Worm (Caenorhabditis elegans) whole organism, midembryonic: ENCODE results near the gene ugt-3.

Source experiments
- T22C8.4 ChIP-seq: fragments of 200-800 bp; sonication (Bioruptor generic); IDR thresholded peaks from 2 replicates; pipeline ENCODE4 v1.3.6; 2022; ENCODE audit warnings: missing genetic modification characterization, missing compliant biosample characterization
- cog-1 ChIP-seq: sonication (generic microtip); optimal IDR thresholded peaks from 2 replicates; lab custom pipeline; 2016; ENCODE audit warnings: missing genetic modification characterization, missing compliant biosample characterization
- flt-1 ChIP-seq: fragments of 200-800 bp; sonication (Bioruptor generic); IDR thresholded peaks from 2 replicates; pipeline ENCODE4 v1.3.6; 2022; ENCODE audit warnings: missing genetic modification characterization, missing compliant biosample characterization
- klf-2 ChIP-seq: fragments of 200-800 bp; sonication (Bioruptor generic); conservative IDR thresholded peaks from 2 replicates; pipeline ENCODE4 v1.3.6; 2022; ENCODE audit warnings: missing genetic modification reagents, missing genetic modification characterization, missing compliant biosample characterization
- med-1 ChIP-seq: sonication (generic microtip); optimal IDR thresholded peaks from 2 replicates; lab custom pipeline; 2017; ENCODE audit warnings: missing genetic modification characterization, mild to moderate bottlenecking, missing compliant biosample characterization, antibody characterized with exemption, missing genetic modification reagents; ENCODE audit not compliant: insufficient read depth
- ref-1 ChIP-seq: fragments of 200-800 bp; sonication (Bioruptor generic); conservative IDR thresholded peaks from 2 replicates; pipeline ENCODE4 v1.3.6; 2022; ENCODE audit warnings: missing genetic modification reagents, missing genetic modification characterization, missing compliant biosample characterization
- tab-1 ChIP-seq: fragments of 200-800 bp; sonication (Bioruptor generic); IDR thresholded peaks from 2 replicates; pipeline ENCODE4 v1.3.6; 2022; ENCODE audit warnings: missing genetic modification characterization, missing compliant biosample characterization
- ztf-23 ChIP-seq: fragments of 200-800 bp; sonication (Bioruptor generic); IDR thresholded peaks from 2 replicates; pipeline ENCODE4 v1.3.6; 2022; ENCODE audit warnings: missing genetic modification reagents, missing genetic modification characterization, missing compliant biosample characterization
- ztf-29 ChIP-seq: fragments of 200-800 bp; sonication (Bioruptor generic); IDR thresholded peaks from 2 replicates; pipeline ENCODE4 v1.3.6; 2022; ENCODE audit warnings: missing genetic modification reagents, missing genetic modification characterization, missing compliant biosample characterization

ugt-3 gene

DNA sequence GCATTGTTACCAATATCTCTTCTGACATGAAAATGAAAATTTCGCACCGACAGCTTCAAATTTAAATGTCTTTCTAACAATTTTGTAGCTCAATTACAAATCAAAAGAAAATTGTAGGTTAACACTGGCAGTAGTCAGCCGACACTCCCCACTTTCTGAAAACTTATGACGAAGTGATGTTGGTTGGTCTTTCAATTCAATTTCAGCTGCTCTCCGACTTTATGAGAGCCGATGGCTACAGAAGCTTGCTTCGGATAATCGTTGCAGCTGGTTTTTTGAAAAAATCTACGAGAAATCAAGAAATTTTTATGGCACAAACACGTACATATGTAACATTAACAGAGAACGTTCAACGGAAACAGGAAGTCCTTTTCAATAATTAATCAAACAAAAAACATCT is 15.2 kb downstream of the ugt-3 start, which contains the start of gene sre-20:
Gene sre-20, minus strand, starts transcription at position 101 of the 400 bp plus-strand sequence.
- TF ChIP-seq tab-1 (GFP tag; lab: Robert Waterston, UW) = no peak
- TF ChIP-seq T22C8.4 (GFP tag; lab: Robert Waterston, UW) = no peak
- TF ChIP-seq med-1 = no peak
- no peak for TF ChIP-seq ztf-23
- no peak for TF ChIP-seq ztf-29 (GFP tag; lab: Robert Waterston, UW)
- TF ChIP-seq cog-1 (tag; lab: Kevin White, UChicago) = no peak

DNA sequence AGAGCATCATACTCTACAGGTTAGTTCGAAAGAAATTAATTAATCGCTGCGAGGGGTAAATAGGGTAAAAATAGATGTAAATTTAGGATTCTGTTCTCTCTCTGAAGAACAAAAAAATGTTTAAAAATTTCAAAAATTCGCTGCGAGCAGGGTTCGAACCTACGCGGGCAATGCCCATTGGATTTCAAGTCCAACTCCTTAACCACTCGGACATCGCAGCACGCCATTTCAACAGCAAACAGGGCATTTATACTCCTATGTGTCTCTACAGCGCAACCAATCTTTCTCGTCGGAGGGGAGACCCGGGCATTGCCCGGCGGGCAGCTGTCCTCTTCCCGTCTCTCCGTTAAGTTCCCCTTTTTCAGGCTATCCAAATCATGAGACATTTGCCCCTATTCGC is 19.8 kb downstream of the ugt-3 start:
- TF ChIP-seq tab-1 (GFP tag; lab: Robert Waterston, UW) = peak; percentile 96
- peak; percentile 96 for TF ChIP-seq ztf-29 (GFP tag; lab: Robert Waterston, UW)
- TF ChIP-seq klf-2 (GFP tag; lab: Robert Waterston, UW) = peak; percentile 98
- TF ChIP-seq flt-1 (GFP tag; lab: Robert Waterston, UW) = peak; percentile 97
- peak; percentile 93 for TF ChIP-seq T22C8.4 (GFP tag; lab: Robert Waterston, UW)
- TF ChIP-seq cog-1 (tag; lab: Kevin White, UChicago) = peak; percentile 58
- peak; percentile 97 for TF ChIP-seq ztf-23
- TF ChIP-seq ref-1 (GFP tag; lab: Robert Waterston, UW) = peak; percentile 90
- peak; percentile 67 for TF ChIP-seq med-1

DNA sequence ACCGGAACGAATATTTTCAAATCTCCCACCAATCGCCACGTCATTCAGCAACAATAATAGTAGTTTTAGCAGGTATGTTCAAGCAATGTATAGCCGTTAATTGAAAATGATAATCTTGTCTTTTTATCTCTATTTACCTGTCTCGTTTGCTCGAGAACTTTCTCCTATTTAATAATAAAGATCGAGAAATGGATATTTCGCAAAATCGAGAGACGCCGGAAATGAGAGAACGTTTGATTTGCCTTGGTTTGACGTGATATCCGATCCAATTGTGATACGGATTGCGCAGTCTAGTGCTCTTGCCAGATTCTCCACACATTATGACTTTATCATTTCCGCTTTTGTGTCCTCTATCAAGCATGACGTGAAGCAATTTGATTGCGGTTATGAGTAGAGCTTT is 26.2 kb downstream of the ugt-3 start:
- TF ChIP-seq flt-1 (GFP tag; lab: Robert Waterston, UW) (no peak), ref-1 (GFP tag; lab: Robert Waterston, UW) (no peak), tab-1 (GFP tag; lab: Robert Waterston, UW) (no peak)

DNA sequence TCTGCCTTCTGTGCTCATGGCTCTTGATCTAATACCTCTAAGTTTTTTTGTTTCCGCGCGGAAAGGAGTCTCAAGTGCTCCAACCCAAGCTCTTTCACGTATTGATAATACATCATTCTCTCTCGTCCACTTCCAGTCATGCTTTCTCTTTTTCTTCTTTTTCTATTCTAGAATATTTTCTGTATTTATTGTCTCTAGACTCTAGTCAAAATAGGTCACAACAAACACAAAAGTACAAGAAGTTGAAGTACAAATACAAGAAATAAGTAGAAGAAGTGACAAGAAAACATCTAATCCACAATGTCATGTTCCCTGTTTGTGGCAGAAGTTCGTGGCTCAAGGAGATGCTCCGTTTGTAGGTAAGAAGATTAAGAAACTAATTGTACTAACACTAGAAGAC is 26.8 kb downstream of the ugt-3 start, which contains the start of gene ZC455.1:
Gene ZC455.1, plus strand, starts transcription at position 301 of the 400 bp plus-strand sequence.
- TF ChIP-seq ztf-29 (GFP tag; lab: Robert Waterston, UW) (no peak), klf-2 (GFP tag; lab: Robert Waterston, UW) (no peak), flt-1 (GFP tag; lab: Robert Waterston, UW) (no peak), cog-1 (tag; lab: Kevin White, UChicago) (no peak), T22C8.4 (GFP tag; lab: Robert Waterston, UW) (no peak)

DNA sequence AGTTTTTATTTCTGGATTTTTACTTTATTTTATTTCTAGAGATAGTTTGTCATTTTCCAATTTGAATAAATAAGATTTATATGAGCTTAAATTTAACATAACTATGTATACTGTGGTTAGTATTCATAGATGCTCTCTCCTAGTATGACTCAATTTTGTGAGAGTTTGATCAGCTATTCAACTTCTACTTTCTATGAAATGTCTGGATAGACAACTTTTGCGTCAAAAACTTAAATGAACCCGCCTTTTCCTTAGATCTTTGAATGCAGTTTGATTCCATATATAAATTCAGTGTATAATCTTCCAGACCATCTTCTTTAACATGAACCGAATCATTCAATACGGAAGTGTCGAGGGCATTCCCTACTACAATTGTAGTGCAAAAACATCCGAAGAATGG is 31.1 kb downstream of the ugt-3 start, which contains the start of gene srt-43:
Gene srt-43, plus strand, starts transcription at position 301 of the 400 bp plus-strand sequence.
- TF ChIP-seq T22C8.4 (GFP tag; lab: Robert Waterston, UW) (no peak), ztf-23 (no peak), ref-1 (GFP tag; lab: Robert Waterston, UW) (no peak), klf-2 (GFP tag; lab: Robert Waterston, UW) (no peak), tab-1 (GFP tag; lab: Robert Waterston, UW) (no peak), med-1 (no peak), ztf-29 (GFP tag; lab: Robert Waterston, UW) (no peak), cog-1 (tag; lab: Kevin White, UChicago) (no peak), flt-1 (GFP tag; lab: Robert Waterston, UW) (no peak)

DNA sequence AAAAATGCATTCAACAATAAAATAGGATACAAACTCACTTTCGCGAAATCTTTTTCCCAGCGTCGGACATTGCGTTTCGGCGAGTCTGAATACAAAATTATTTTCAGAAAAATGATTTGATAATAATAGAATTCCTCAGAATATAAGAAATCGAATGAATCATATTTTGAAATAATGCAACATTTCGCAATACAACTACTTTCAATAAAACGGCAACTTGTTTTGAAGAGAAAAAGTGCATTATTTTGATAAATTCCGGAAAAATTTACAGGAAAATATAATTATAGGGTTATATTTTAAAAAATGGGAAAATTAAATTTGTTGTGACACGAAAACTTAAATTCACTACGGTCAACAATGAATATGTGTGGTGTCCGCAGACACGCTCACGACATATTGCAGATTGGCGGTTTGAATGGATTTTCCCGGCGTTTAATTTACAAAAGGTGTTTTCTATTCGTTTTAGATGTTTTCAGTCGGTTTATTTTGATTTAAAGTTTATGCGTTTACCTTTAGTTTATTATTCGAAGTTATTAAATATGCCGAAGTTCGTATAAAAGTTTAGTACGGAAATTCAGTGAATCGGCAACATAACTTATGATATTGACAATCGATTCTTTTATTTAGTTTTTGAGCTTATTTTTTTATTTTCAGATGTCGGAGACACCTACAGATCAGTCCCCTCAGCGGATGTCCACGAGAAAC is 36.6 kb downstream of the ugt-3 start, which contains the start of the genes abcf-1 and scc-3:
Gene abcf-1, minus strand, starts transcription at position 85 of the 705 bp plus-strand sequence.
Gene scc-3, plus strand, starts transcription at position 655 of the 705 bp plus-strand sequence.
- no peak for TF ChIP-seq ref-1 (GFP tag; lab: Robert Waterston, UW)
- no peak for TF ChIP-seq tab-1 (GFP tag; lab: Robert Waterston, UW)
- no peak for TF ChIP-seq med-1

DNA sequence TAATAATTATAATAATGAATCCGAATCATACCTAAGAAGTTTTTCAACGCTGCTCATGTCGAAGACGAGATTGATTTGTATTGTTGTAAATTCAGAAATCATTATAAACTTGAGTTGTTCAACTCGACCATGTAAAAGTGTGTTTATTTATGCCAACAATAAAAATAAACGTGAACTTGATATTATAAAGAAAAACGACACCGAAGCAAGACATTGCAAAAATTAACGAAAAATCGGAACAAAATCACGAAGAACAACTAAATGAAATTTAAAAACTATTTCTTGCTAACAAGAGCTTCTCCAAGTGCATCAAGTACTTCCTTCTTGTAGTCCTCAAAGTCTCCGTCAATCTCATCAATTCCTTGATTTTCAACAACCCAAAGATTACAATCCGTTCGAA is 39.2 kb downstream of the ugt-3 start, which contains the start of gene F18E2.15:
Gene F18E2.15, minus strand, starts transcription at position 101 of the 400 bp plus-strand sequence.
- TF ChIP-seq med-1 (no peak), ztf-23 (no peak), cog-1 (tag; lab: Kevin White, UChicago) (no peak), ztf-29 (GFP tag; lab: Robert Waterston, UW) (no peak), ref-1 (GFP tag; lab: Robert Waterston, UW) (no peak), klf-2 (GFP tag; lab: Robert Waterston, UW) (no peak), flt-1 (GFP tag; lab: Robert Waterston, UW) (no peak), tab-1 (GFP tag; lab: Robert Waterston, UW) (no peak)

DNA sequence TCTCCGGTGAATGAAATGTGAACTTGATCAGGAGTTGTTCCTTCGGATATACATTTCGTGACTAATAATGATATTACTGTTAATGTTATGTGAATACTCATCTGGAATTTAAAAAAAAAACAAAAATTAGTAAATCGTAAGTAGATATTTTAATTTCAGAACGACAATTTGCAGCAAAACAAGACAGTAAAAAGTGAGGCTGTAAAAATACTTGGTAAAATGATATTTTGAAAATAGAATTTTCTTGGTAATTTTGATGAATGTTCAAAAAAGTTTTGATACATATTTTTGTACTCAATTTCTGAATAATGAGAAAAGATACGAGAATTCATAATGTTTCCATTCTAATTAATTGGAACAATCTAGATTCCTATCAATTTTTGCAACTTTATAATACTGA is 40.4 kb downstream of the ugt-3 start, which contains the start of gene papl-1:
Gene papl-1, minus strand, starts transcription at position 101 of the 400 bp plus-strand sequence.
- TF ChIP-seq flt-1 (GFP tag; lab: Robert Waterston, UW) (no peak), tab-1 (GFP tag; lab: Robert Waterston, UW) (no peak), klf-2 (GFP tag; lab: Robert Waterston, UW) (no peak)

DNA sequence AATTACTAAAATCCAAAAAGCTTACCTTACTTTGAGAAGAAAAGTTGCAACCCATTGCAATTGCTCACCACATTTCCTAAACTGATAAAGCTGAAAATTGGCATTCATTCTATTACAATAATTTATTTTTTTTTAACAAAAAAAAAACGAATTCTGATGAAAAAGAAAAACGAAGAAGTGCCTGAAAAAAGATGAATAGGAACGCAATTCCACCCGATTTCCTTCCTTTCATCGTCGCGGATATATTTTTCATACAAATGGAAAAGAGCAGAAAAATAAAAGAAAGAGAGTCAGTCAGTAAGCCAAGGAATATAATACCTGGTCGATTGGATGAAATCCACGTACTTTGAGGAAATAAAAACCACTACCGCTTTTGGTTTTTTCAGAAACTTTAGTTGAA is 45.2 kb downstream of the ugt-3 start, which contains the start of gene gpa-13:
Gene gpa-13, minus strand, starts transcription at position 101 of the 400 bp plus-strand sequence.
- TF ChIP-seq med-1 (no peak), cog-1 (tag; lab: Kevin White, UChicago) (no peak), ref-1 (GFP tag; lab: Robert Waterston, UW) (no peak), ztf-29 (GFP tag; lab: Robert Waterston, UW) (no peak), klf-2 (GFP tag; lab: Robert Waterston, UW) (no peak), tab-1 (GFP tag; lab: Robert Waterston, UW) (no peak), ztf-23 (no peak), flt-1 (GFP tag; lab: Robert Waterston, UW) (no peak), T22C8.4 (GFP tag; lab: Robert Waterston, UW) (no peak)

DNA sequence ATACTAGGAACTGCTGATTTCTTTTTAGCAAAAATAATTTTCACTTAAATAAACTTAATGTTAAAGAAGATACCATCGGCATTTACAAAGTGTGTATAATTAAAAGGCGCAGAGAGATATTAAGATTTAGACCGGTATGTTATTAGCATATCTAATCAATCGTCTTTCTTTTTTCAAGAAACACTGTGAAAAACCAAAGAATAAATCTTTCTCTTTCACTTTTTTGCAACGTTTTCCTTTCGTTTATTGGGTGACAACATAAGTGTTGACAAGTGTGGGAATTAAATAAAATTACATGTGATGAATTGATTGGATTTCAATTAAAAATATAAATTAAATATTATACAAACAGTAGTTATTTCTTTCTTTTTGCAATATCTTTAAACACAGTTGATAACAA is 47.7 kb downstream of the ugt-3 start, which contains the start of gene C15C8.8:
Gene C15C8.8, minus strand, starts transcription at position 101 of the 400 bp plus-strand sequence.
- TF ChIP-seq ref-1 (GFP tag; lab: Robert Waterston, UW) (no peak), tab-1 (GFP tag; lab: Robert Waterston, UW) (no peak), ztf-23 (no peak), T22C8.4 (GFP tag; lab: Robert Waterston, UW) (no peak), med-1 (no peak)
